Fruit fly (Drosophila melanogaster) whole organism, embryonic: ENCODE data around the gene CG6511.

Experiments
- Antp ChIP-seq: fragments of 200-800 bp; sonication (Bioruptor generic); optimal IDR thresholded peaks from 3 replicates; lab custom pipeline; 2016; ENCODE audit warnings: missing biosample characterization, missing genetic modification characterization
- C15 ChIP-seq: fragments of 200-800 bp; sonication (Bioruptor generic); IDR thresholded peaks from 3 replicates; pipeline ENCODE4 v1.3.6; 2022; ENCODE audit warnings: missing biosample characterization, missing genetic modification characterization
- CG1024 ChIP-seq: fragments of 200-800 bp; sonication (Bioruptor generic); IDR thresholded peaks from 2 replicates; pipeline ENCODE4 v1.3.6; 2022; ENCODE audit warnings: missing biosample characterization, missing genetic modification characterization
- CG11695 ChIP-seq: fragments of 200-800 bp; sonication (Bioruptor generic); IDR thresholded peaks from 3 replicates; pipeline ENCODE4 v1.3.6; 2022; ENCODE audit warnings: missing biosample characterization, missing genetic modification characterization
- CG12071 ChIP-seq: fragments of 200-800 bp; sonication (Bioruptor generic); optimal IDR thresholded peaks from 3 replicates; lab custom pipeline; 2018; ENCODE audit warnings: missing biosample characterization, mild to moderate bottlenecking, missing genetic modification characterization
- CG12236 ChIP-seq: fragments of 200-800 bp; sonication (Bioruptor generic); optimal IDR thresholded peaks from 2 replicates; lab custom pipeline; 2016; ENCODE audit warnings: missing biosample characterization, missing genetic modification characterization
- CG12299 ChIP-seq: fragments of 200-800 bp; sonication (Bioruptor generic); optimal IDR thresholded peaks from 2 replicates; lab custom pipeline; 2018; ENCODE audit warnings: missing biosample characterization, mild to moderate bottlenecking, missing genetic modification characterization
- CG1233 ChIP-seq: fragments of 200-800 bp; sonication (Bioruptor generic); optimal IDR thresholded peaks from 4 replicates; lab custom pipeline; 2018; ENCODE audit warnings: missing biosample characterization, mild to moderate bottlenecking, missing genetic modification characterization
- CG12769 ChIP-seq: fragments of 200-800 bp; sonication (Bioruptor generic); optimal IDR thresholded peaks from 2 replicates; lab custom pipeline; 2019; ENCODE audit warnings: missing biosample characterization, mild to moderate bottlenecking, missing genetic modification characterization, moderate library complexity
- CG13287 ChIP-seq: fragments of 200-800 bp; sonication (Bioruptor generic); IDR thresholded peaks from 2 replicates; pipeline ENCODE4 v1.3.6; 2022; ENCODE audit warnings: missing biosample characterization, missing genetic modification characterization; ENCODE audit not compliant: partially characterized antibody
- CG17912 ChIP-seq: fragments of 200-800 bp; sonication (Bioruptor generic); optimal IDR thresholded peaks from 2 replicates; lab custom pipeline; 2018; ENCODE audit warnings: missing biosample characterization, mild to moderate bottlenecking, missing genetic modification characterization
- CG2116 ChIP-seq: fragments of 200-800 bp; sonication (Bioruptor generic); optimal IDR thresholded peaks from 3 replicates; lab custom pipeline; 2018; ENCODE audit warnings: missing biosample characterization, mild to moderate bottlenecking, missing genetic modification characterization
- CG32532 ChIP-seq: fragments of 200-800 bp; sonication (Bioruptor generic); IDR thresholded peaks from 2 replicates; pipeline ENCODE4 v1.3.6; 2022; ENCODE audit warnings: missing biosample characterization, missing genetic modification characterization
- CG4360 ChIP-seq: fragments of 200-800 bp; sonication (Bioruptor generic); IDR thresholded peaks from 2 replicates; pipeline ENCODE4 v1.3.6; 2022; ENCODE audit warnings: missing biosample characterization, missing genetic modification characterization
- CG4707 ChIP-seq: fragments of 200-800 bp; sonication (Bioruptor generic); optimal IDR thresholded peaks from 2 replicates; lab custom pipeline; 2018; ENCODE audit warnings: missing biosample characterization, mild to moderate bottlenecking, missing genetic modification characterization, moderate library complexity
- CG4854 ChIP-seq: fragments of 200-800 bp; sonication (Bioruptor generic); optimal IDR thresholded peaks from 2 replicates; lab custom pipeline; 2016; ENCODE audit warnings: missing biosample characterization, missing genetic modification characterization, inconsistent platforms
- CG6175 ChIP-seq: fragments of 200-800 bp; sonication (Bioruptor generic); IDR thresholded peaks from 3 replicates; pipeline ENCODE4 v1.3.6; 2022; ENCODE audit warnings: missing biosample characterization, missing genetic modification characterization
- CG8281 ChIP-seq: fragments of 200-800 bp; sonication (Bioruptor generic); optimal IDR thresholded peaks from 2 replicates; lab custom pipeline; 2018; ENCODE audit warnings: missing biosample characterization, mild to moderate bottlenecking, missing genetic modification characterization, moderate library complexity
- CG9437 ChIP-seq: fragments of 200-800 bp; sonication (Bioruptor generic); optimal IDR thresholded peaks from 2 replicates; lab custom pipeline; 2018; ENCODE audit warnings: missing biosample characterization, mild to moderate bottlenecking, missing genetic modification characterization
- CG9876 ChIP-seq: fragments of 200-800 bp; sonication (Bioruptor generic); optimal IDR thresholded peaks from 2 replicates; lab custom pipeline; 2016; ENCODE audit warnings: missing biosample characterization, missing genetic modification characterization
- CG9932 ChIP-seq: fragments of 200-800 bp; sonication (Bioruptor generic); IDR thresholded peaks from 2 replicates; pipeline ENCODE4 v1.3.6; 2022; ENCODE audit warnings: missing biosample characterization, missing genetic modification characterization
- Dbx ChIP-seq: fragments of 200-800 bp; sonication (Bioruptor generic); IDR thresholded peaks from 3 replicates; pipeline ENCODE4 v1.3.6; 2022; ENCODE audit warnings: missing biosample characterization, missing genetic modification characterization
- Dp ChIP-seq: fragments of 200-800 bp; sonication (Bioruptor generic); optimal IDR thresholded peaks from 2 replicates; lab custom pipeline; 2018; ENCODE audit warnings: missing biosample characterization, mild to moderate bottlenecking, missing genetic modification characterization, moderate library complexity
- Dref ChIP-seq: fragments of 200-800 bp; sonication (Bioruptor generic); IDR thresholded peaks from 2 replicates; pipeline ENCODE4 v1.3.6; 2022; ENCODE audit warnings: missing biosample characterization, missing genetic modification characterization
- ERR ChIP-seq: fragments of 200-800 bp; sonication (Bioruptor generic); optimal IDR thresholded peaks from 2 replicates; lab custom pipeline; 2016; ENCODE audit warnings: missing biosample characterization, missing genetic modification characterization
- Fer2 ChIP-seq: fragments of 200-800 bp; sonication (Bioruptor generic); optimal IDR thresholded peaks from 2 replicates; lab custom pipeline; 2018; ENCODE audit warnings: missing biosample characterization, mild to moderate bottlenecking, missing genetic modification characterization, moderate library complexity
- HLH54F ChIP-seq: fragments of 200-800 bp; sonication (Bioruptor generic); optimal IDR thresholded peaks from 3 replicates; lab custom pipeline; 2016; ENCODE audit warnings: missing biosample characterization, missing genetic modification characterization
- HLHmδ ChIP-seq: fragments of 200-800 bp; sonication (Bioruptor generic); optimal IDR thresholded peaks from 2 replicates; lab custom pipeline; 2018; ENCODE audit warnings: missing biosample characterization, mild to moderate bottlenecking, missing genetic modification characterization, moderate library complexity
- Jarid2 ChIP-seq: fragments of 200-800 bp; sonication (Bioruptor generic); optimal IDR thresholded peaks from 3 replicates; lab custom pipeline; 2017; ENCODE audit warnings: mild to moderate bottlenecking, missing biosample characterization, missing genetic modification reagents, missing genetic modification characterization
- Poxn ChIP-seq: fragments of 200-800 bp; sonication (Bioruptor generic); IDR thresholded peaks from 2 replicates; pipeline ENCODE4 v1.3.6; 2022; ENCODE audit warnings: missing biosample characterization, missing genetic modification characterization
- Sry-δ ChIP-seq: fragments of 200-800 bp; sonication (Bioruptor generic); optimal IDR thresholded peaks from 2 replicates; lab custom pipeline; 2016; ENCODE audit warnings: missing biosample characterization, missing genetic modification characterization
- TFAM ChIP-seq: fragments of 200-800 bp; sonication (Bioruptor generic); optimal IDR thresholded peaks from 2 replicates; lab custom pipeline; 2017; ENCODE audit warnings: missing biosample characterization, missing genetic modification characterization, inconsistent platforms
- az2 ChIP-seq: fragments of 200-800 bp; sonication (Bioruptor generic); optimal IDR thresholded peaks from 3 replicates; lab custom pipeline; 2016; ENCODE audit warnings: missing biosample characterization, missing genetic modification characterization
- emc ChIP-seq: fragments of 200-800 bp; sonication (Bioruptor generic); optimal IDR thresholded peaks from 2 replicates; lab custom pipeline; 2016; ENCODE audit warnings: missing biosample characterization, missing genetic modification characterization
- fd64A ChIP-seq: fragments of 200-800 bp; sonication (Bioruptor generic); optimal IDR thresholded peaks from 3 replicates; lab custom pipeline; 2018; ENCODE audit warnings: missing biosample characterization, mild to moderate bottlenecking, missing genetic modification characterization
- fu2 ChIP-seq: fragments of 200-800 bp; sonication (Bioruptor generic); optimal IDR thresholded peaks from 2 replicates; lab custom pipeline; 2016; ENCODE audit warnings: missing biosample characterization, missing genetic modification characterization
- gce ChIP-seq: fragments of 200-800 bp; sonication (Bioruptor generic); IDR thresholded peaks from 3 replicates; pipeline ENCODE4 v1.3.6; 2022; ENCODE audit warnings: missing biosample characterization, missing genetic modification characterization
- gro ChIP-seq: fragments of 200-800 bp; sonication (Bioruptor generic); optimal IDR thresholded peaks from 2 replicates; lab custom pipeline; 2016; ENCODE audit warnings: missing biosample characterization, missing genetic modification characterization
- hb ChIP-seq: fragments of 200-800 bp; sonication (Bioruptor generic); IDR thresholded peaks from 3 replicates; pipeline ENCODE4 v1.3.6; 2022; ENCODE audit warnings: missing biosample characterization, missing genetic modification characterization; ENCODE audit not compliant: partially characterized antibody
- jumu ChIP-seq: fragments of 200-800 bp; sonication (Bioruptor generic); optimal IDR thresholded peaks from 3 replicates; lab custom pipeline; 2016; ENCODE audit warnings: missing biosample characterization, missing genetic modification characterization
- pb ChIP-seq: fragments of 200-800 bp; sonication (Bioruptor generic); optimal IDR thresholded peaks from 3 replicates; lab custom pipeline; 2016; ENCODE audit warnings: missing biosample characterization, missing genetic modification characterization
- pfk ChIP-seq: fragments of 200-800 bp; sonication (Bioruptor generic); optimal IDR thresholded peaks from 2 replicates; lab custom pipeline; 2018; ENCODE audit warnings: missing biosample characterization, mild to moderate bottlenecking, missing genetic modification characterization, moderate library complexity
- scrt ChIP-seq: fragments of 200-800 bp; sonication (Bioruptor generic); optimal IDR thresholded peaks from 2 replicates; lab custom pipeline; 2018; ENCODE audit warnings: missing biosample characterization, mild to moderate bottlenecking, missing genetic modification characterization, moderate library complexity
- sim ChIP-seq: fragments of 200-800 bp; sonication (Bioruptor generic); IDR thresholded peaks from 2 replicates; pipeline ENCODE4 v1.3.6; 2022; ENCODE audit warnings: missing biosample characterization, missing genetic modification characterization
- sisA ChIP-seq: fragments of 200-800 bp; sonication (Bioruptor generic); IDR thresholded peaks from 2 replicates; pipeline ENCODE4 v1.3.6; 2022; ENCODE audit warnings: missing biosample characterization, missing genetic modification characterization
- stc ChIP-seq: fragments of 200-800 bp; sonication (Bioruptor generic); IDR thresholded peaks from 2 replicates; pipeline ENCODE4 v1.3.6; 2022; ENCODE audit warnings: missing biosample characterization, missing genetic modification characterization
- tgo ChIP-seq: fragments of 200-800 bp; sonication (Bioruptor generic); IDR thresholded peaks from 3 replicates; pipeline ENCODE4 v1.3.6; 2022; ENCODE audit warnings: missing biosample characterization, missing genetic modification characterization
- trh ChIP-seq: fragments of 200-800 bp; sonication (Bioruptor generic); optimal IDR thresholded peaks from 2 replicates; lab custom pipeline; 2016; ENCODE audit warnings: missing biosample characterization, missing genetic modification characterization
- tup ChIP-seq: fragments of 200-800 bp; sonication (Bioruptor generic); optimal IDR thresholded peaks from 2 replicates; lab custom pipeline; 2016; ENCODE audit warnings: missing biosample characterization, mild to moderate bottlenecking, missing genetic modification characterization, moderate library complexity
- vfl ChIP-seq: fragments of 200-800 bp; sonication (Bioruptor generic); optimal IDR thresholded peaks from 2 replicates; lab custom pipeline; 2016; ENCODE audit warnings: missing biosample characterization, missing genetic modification characterization
- vnd ChIP-seq: fragments of 200-800 bp; sonication (Bioruptor generic); IDR thresholded peaks from 3 replicates; pipeline ENCODE4 v1.3.6; 2022; ENCODE audit warnings: missing biosample characterization, missing genetic modification characterization; ENCODE audit not compliant: partially characterized antibody
- zen2 ChIP-seq: fragments of 200-800 bp; sonication (Bioruptor generic); IDR thresholded peaks from 3 replicates; pipeline ENCODE4 v1.3.6; 2022; ENCODE audit warnings: missing biosample characterization, missing genetic modification characterization; ENCODE audit not compliant: partially characterized antibody

The CG6511 gene

DNA sequence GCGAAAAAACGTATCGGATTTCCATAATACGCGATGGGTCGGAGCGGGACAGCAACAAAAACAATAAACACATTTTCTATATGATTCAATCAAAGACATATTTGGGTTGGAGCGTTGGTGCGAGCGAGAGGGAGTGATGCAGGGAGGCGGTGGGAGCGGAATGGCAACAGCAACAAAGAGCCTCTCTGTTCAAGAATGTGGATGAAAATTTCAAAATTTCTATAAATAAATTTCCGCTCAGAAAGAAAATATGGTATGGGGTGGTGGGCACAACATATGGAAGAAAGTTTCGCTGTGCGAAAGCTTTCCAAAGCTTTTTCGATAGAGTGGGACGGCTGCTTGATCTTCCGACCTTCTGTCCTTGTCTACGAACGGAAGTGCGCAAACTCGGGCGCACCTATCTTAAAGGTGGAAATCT is 19.9 kb downstream of the CG6511 start (continued):
- TF ChIP-seq fd64A (GFP tag; lab: Kevin White, UChicago) = peak; percentile 20
- TF ChIP-seq CG4854 (GFP tag; lab: Kevin White, UChicago) = no peak
- no peak for TF ChIP-seq CG8281 (tag; lab: Kevin White, UChicago)
- TF ChIP-seq stc = no peak
- no peak for TF ChIP-seq CG13287 (GFP tag; lab: Robert Waterston, UW)
- TF ChIP-seq CG9876 (GFP tag; lab: Kevin White, UChicago) = no peak
- no peak for TF ChIP-seq CG12236 (GFP tag; lab: Kevin White, UChicago)
- TF ChIP-seq CG6175 (GFP tag; lab: Robert Waterston, UW) = no peak
- peak; percentile 33; the same call in 1 of the 2 replicates for TF ChIP-seq CG32532
- TF ChIP-seq Sry-δ (GFP tag; lab: Kevin White, UChicago) = no peak
- TF ChIP-seq tgo (GFP tag; lab: Robert Waterston, UW) = no peak
- TF ChIP-seq CG11695 (GFP tag; lab: Robert Waterston, UW) = no peak
- TF ChIP-seq jumu (GFP tag; lab: Kevin White, UChicago) = no peak
- no peak for TF ChIP-seq hb
- TF ChIP-seq pfk = no peak
- TF ChIP-seq Fer2 (tag; lab: Kevin White, UChicago) = no peak
- no peak for TF ChIP-seq pb (GFP tag; lab: Kevin White, UChicago)
- TF ChIP-seq CG4707 = peak; percentile 31
- no peak for TF ChIP-seq Dbx
- peak; percentile 53 for TF ChIP-seq CG17912 (GFP tag; lab: Kevin White, UChicago)
- no peak for TF ChIP-seq C15 (GFP tag; lab: Robert Waterston, UW)
- TF ChIP-seq sim (GFP tag; lab: Robert Waterston, UW) = no peak
- no peak for TF ChIP-seq sisA
- TF ChIP-seq zen2 (GFP tag; lab: Robert Waterston, UW) = no peak
- TF ChIP-seq gro = no peak
- no peak for TF ChIP-seq vnd (GFP tag; lab: Robert Waterston, UW)
- TF ChIP-seq CG12071 = peak; percentile 49
- no peak for TF ChIP-seq TFAM (GFP tag; lab: Kevin White, UChicago)
- TF ChIP-seq CG1024 (GFP tag; lab: Robert Waterston, UW) = no peak
- TF ChIP-seq tup (GFP tag; lab: Kevin White, UChicago) = no peak
- TF ChIP-seq Dref = no peak
- TF ChIP-seq fu2 (GFP tag; lab: Kevin White, UChicago) = no peak
- TF ChIP-seq ERR (GFP tag; lab: Kevin White, UChicago) = no peak
- TF ChIP-seq gce (GFP tag; lab: Robert Waterston, UW) = no peak
- no peak for TF ChIP-seq az2 (GFP tag; lab: Kevin White, UChicago)
- TF ChIP-seq CG9932 (GFP tag; lab: Robert Waterston, UW) = no peak
- TF ChIP-seq CG12769 (tag; lab: Kevin White, UChicago) = peak; percentile 71
- no peak for TF ChIP-seq Dp (GFP tag; lab: Kevin White, UChicago)
- peak; percentile 10 for TF ChIP-seq CG2116 (GFP tag; lab: Kevin White, UChicago)
- TF ChIP-seq emc (GFP tag; lab: Kevin White, UChicago) = no peak
- TF ChIP-seq CG4360 (GFP tag; lab: Robert Waterston, UW) = no peak
- TF ChIP-seq trh (GFP tag; lab: Kevin White, UChicago) = no peak
- TF ChIP-seq Poxn = no peak
- no peak for TF ChIP-seq CG12299 (tag; lab: Kevin White, UChicago)
- no peak for TF ChIP-seq scrt (GFP tag; lab: Kevin White, UChicago)
- TF ChIP-seq HLH54F (GFP tag; lab: Kevin White, UChicago) = no peak
- peak; percentile 24 for TF ChIP-seq CG1233
- TF ChIP-seq vfl = no peak
- TF ChIP-seq Jarid2 = no peak
- peak; percentile 39 for TF ChIP-seq CG9437 (GFP tag; lab: Kevin White, UChicago)
- TF ChIP-seq Antp (GFP tag; lab: Kevin White, UChicago) = no peak
- TF ChIP-seq HLHmδ (GFP tag; lab: Kevin White, UChicago) = no peak
